Worm (Caenorhabditis elegans) whole organism, L4/young adult: Measurements from ENCODE around the gene ril-1.

Experiments used
- W03F9.2 ChIP-seq: fragments of 150-350 bp; optimal IDR thresholded peaks from 2 replicates; lab custom pipeline; 2014; ENCODE audit warnings: missing biosample characterization, missing genetic modification characterization
- him-1 ChIP-seq: sonication (generic microtip); optimal IDR thresholded peaks from 2 replicates; lab custom pipeline; 2016; ENCODE audit warnings: missing genotype, missing genetic modification reagents, missing genetic modification characterization, missing compliant biosample characterization

DNA sequence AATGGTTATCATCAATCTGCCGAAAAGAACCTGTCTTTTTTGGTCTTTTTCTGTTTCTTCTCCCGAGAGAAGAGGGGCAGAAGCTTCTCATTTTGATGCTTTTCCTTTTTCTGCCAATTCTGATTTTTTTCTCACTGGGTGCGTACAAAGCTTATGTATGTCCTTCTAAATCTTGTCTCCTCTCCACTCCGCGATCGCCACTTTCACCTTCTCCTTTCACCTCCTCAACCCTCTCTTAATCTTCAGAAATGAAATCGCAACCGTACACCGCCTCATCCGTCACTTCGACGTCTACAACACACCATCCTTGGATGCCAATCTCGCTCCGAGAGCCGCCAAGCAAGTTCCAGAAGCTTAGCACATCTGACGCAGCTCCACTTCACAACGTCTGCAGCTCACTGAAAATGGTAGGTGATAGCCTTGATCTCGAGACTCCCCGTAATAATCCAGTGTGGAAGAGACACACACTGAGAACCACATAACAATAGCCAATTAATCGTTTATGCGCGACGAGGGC, 15.9 kb downstream of the ril-1 start, which contains the start of gene R02D5.1:
- TF ChIP-seq him-1 (tag; lab: Kevin White, UChicago), result no peak
- TF ChIP-seq W03F9.2 (tag; lab: Kevin White, UChicago), result no peak
